Fruit fly (Drosophila melanogaster) S2 (cell line): ENCODE measurements around the gene CG4914.

Experiments used
- CG8478 ChIP-seq: fragments of >200 bp; optimal IDR thresholded peaks from 2 replicates; lab custom pipeline; 2018
- CTCF ChIP-seq, 2 experiments: fragments of >200 bp; optimal IDR thresholded peaks; 2 replicates each; lab custom pipeline; 2018

CG4914 gene

dm6 chr3L:14645934-14646333 is 32.0 kb downstream of the CG4914 start:
- TF ChIP-seq CTCF (optimal IDR thresholded peaks at IDR 0.05; lab: Kevin White, UChicago) (no peak), CG8478 (lab: Kevin White, UChicago) (no peak)

dm6 chr3L:14645120-14645519 is 32.8 kb downstream of the CG4914 start:
- no peak for TF ChIP-seq CG8478 (lab: Kevin White, UChicago)
- TF ChIP-seq CTCF (optimal IDR thresholded peaks at IDR 0.05; lab: Kevin White, UChicago), result no peak

- TF ChIP-seq CG8478 (lab: Kevin White, UChicago), result no peak
- no peak for TF ChIP-seq CTCF (optimal IDR thresholded peaks at IDR 0.05; lab: Kevin White, UChicago)
Measured at dm6 chr3L:14643692-14644091, 34.3 kb downstream of the CG4914 start.

- no peak for TF ChIP-seq CG8478 (lab: Kevin White, UChicago)
- no peak for TF ChIP-seq CTCF (optimal IDR thresholded peaks at IDR 0.05; lab: Kevin White, UChicago)
Measured at dm6 chr3L:14642820-14643219, 35.1 kb downstream of the CG4914 start.

- TF ChIP-seq CTCF (optimal IDR thresholded peaks at IDR 0.05; lab: Kevin White, UChicago) (no peak), CG8478 (lab: Kevin White, UChicago) (no peak)
Measured at dm6 chr3L:14641969-14642485, 35.9 kb downstream of the CG4914 start.

- TF ChIP-seq CG8478 (lab: Kevin White, UChicago) (no peak), CTCF (optimal IDR thresholded peaks at IDR 0.05; lab: Kevin White, UChicago) (no peak)
Measured at dm6 chr3L:14640814-14641317, 37.1 kb downstream of the CG4914 start.

- TF ChIP-seq CTCF (optimal IDR thresholded peaks at IDR 0.05; lab: Kevin White, UChicago), result no peak
- TF ChIP-seq CG8478 (lab: Kevin White, UChicago), result no peak
Measured at dm6 chr3L:14639778-14640177, 38.2 kb downstream of the CG4914 start.

dm6 chr3L:14637705-14638529 is 40.0 kb downstream of the CG4914 start:
- TF ChIP-seq CTCF (optimal IDR thresholded peaks at IDR 0.05; lab: Kevin White, UChicago), result no peak
- TF ChIP-seq CG8478 (lab: Kevin White, UChicago), result no peak

- TF ChIP-seq CG8478 (lab: Kevin White, UChicago) (no peak), CTCF (optimal IDR thresholded peaks at IDR 0.05; lab: Kevin White, UChicago) (no peak)
Measured at dm6 chr3L:14636740-14637189, 41.2 kb downstream of the CG4914 start.

dm6 chr3L:14635564-14635937 is 42.4 kb downstream of the CG4914 start:
- TF ChIP-seq CG8478 (lab: Kevin White, UChicago) (no peak), CTCF (optimal IDR thresholded peaks at IDR 0.05; lab: Kevin White, UChicago) (no peak)

- TF ChIP-seq CG8478 (lab: Kevin White, UChicago) (no peak), CTCF (optimal IDR thresholded peaks at IDR 0.05; lab: Kevin White, UChicago) (no peak)
Measured at dm6 chr3L:14634773-14635563, 43.0 kb downstream of the CG4914 start.

dm6 chr3L:14634019-14634772 is 43.8 kb downstream of the CG4914 start:
- no peak for TF ChIP-seq CTCF (optimal IDR thresholded peaks at IDR 0.05; lab: Kevin White, UChicago)
- TF ChIP-seq CG8478 (lab: Kevin White, UChicago), result no peak

dm6 chr3L:14632908-14633307 is 45.0 kb downstream of the CG4914 start:
- TF ChIP-seq CTCF (optimal IDR thresholded peaks at IDR 0.05; lab: Kevin White, UChicago) (no peak), CG8478 (lab: Kevin White, UChicago) (no peak)
